Worm (Caenorhabditis elegans): Measurements from ENCODE around the gene Y67A10A.2.

DNA sequence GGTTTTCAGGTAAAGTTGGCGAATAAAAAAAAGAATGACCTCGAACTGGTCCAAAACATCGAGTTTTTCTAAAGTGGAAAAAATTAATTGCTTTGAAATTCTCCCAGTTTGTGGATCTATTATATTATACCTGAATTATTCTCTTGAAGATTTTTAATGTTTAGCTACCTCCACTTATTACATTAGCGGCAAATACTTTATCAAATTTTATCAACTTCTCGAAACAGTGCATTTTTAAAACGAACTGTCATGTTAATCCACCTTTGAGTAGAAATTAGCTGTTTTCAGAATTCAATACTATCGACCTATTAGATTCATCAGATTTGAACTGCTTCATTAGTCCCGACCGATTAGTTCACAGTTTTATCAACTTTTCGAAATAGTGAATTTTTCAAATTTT is 19.8 kb upstream of the Y67A10A.2 start:
- TF ChIP-seq ama-1 (optimal IDR thresholded peaks at IDR 0.05) (no peak), hmg-4 (GFP tag; optimal IDR thresholded peaks at IDR 0.05) (no peak), hnd-1 (tag; optimal IDR thresholded peaks at IDR 0.05) (no peak)

Data from whole organism, early embryonic.